Worm (Caenorhabditis elegans) whole organism, late embryonic: ENCODE measurements around the gene cmtr-2.

Experiments
- C08G9.2 ChIP-seq: sonication (generic microtip); optimal IDR thresholded peaks from 2 replicates; lab custom pipeline; 2016; ENCODE audit warnings: mild to moderate bottlenecking, missing genetic modification characterization, moderate library complexity, missing compliant biosample characterization
- Y22D7AL.16 ChIP-seq: sonication (generic microtip); optimal IDR thresholded peaks from 2 replicates; lab custom pipeline; 2016; ENCODE audit warnings: missing genetic modification characterization, missing compliant biosample characterization
- ama-1 ChIP-seq: fragments of 150-350 bp; optimal IDR thresholded peaks from 2 replicates; lab custom pipeline; 2014
- ceh-18 ChIP-seq: sonication (generic microtip); optimal IDR thresholded peaks from 2 replicates; lab custom pipeline; 2016; ENCODE audit warnings: missing genetic modification characterization, missing compliant biosample characterization
- ceh-19 ChIP-seq: fragments of 200-800 bp; sonication (Bioruptor generic); optimal IDR thresholded peaks from 2 replicates; lab custom pipeline; 2018; ENCODE audit warnings: mild to moderate bottlenecking, missing genetic modification characterization, missing compliant biosample characterization
- ceh-2 ChIP-seq: sonication (generic microtip); optimal IDR thresholded peaks from 2 replicates; lab custom pipeline; 2016; ENCODE audit warnings: missing genotype, missing genetic modification characterization, missing compliant biosample characterization
- ceh-22 ChIP-seq: sonication (generic microtip); optimal IDR thresholded peaks from 2 replicates; lab custom pipeline; 2017; ENCODE audit warnings: missing biosample characterization, missing genetic modification characterization
- ceh-30 ChIP-seq: fragments of 150-350 bp; optimal IDR thresholded peaks from 2 replicates; lab custom pipeline; 2014; ENCODE audit warnings: missing biosample characterization, missing genetic modification characterization
- ceh-31 ChIP-seq: sonication (generic microtip); optimal IDR thresholded peaks from 2 replicates; lab custom pipeline; 2016; ENCODE audit warnings: missing genetic modification characterization, missing compliant biosample characterization
- ceh-34 ChIP-seq: sonication (generic microtip); optimal IDR thresholded peaks from 2 replicates; lab custom pipeline; 2016; ENCODE audit warnings: mild to moderate bottlenecking, missing genetic modification characterization, missing compliant biosample characterization
- ceh-45 ChIP-seq: fragments of 200-800 bp; sonication (Bioruptor generic); IDR thresholded peaks from 2 replicates; pipeline ENCODE4 v1.3.6; 2022; ENCODE audit warnings: missing genetic modification reagents, missing genetic modification characterization, missing compliant biosample characterization
- ceh-6 ChIP-seq: fragments of 200-800 bp; sonication (Bioruptor generic); optimal IDR thresholded peaks from 2 replicates; lab custom pipeline; 2018; ENCODE audit warnings: mild to moderate bottlenecking, missing genetic modification characterization, missing compliant biosample characterization
- ceh-9 ChIP-seq: sonication (generic microtip); optimal IDR thresholded peaks from 2 replicates; lab custom pipeline; 2016; ENCODE audit warnings: mild to moderate bottlenecking, missing genetic modification characterization, inconsistent platforms, missing compliant biosample characterization
- elt-2 ChIP-seq: sonication (generic microtip); optimal IDR thresholded peaks from 2 replicates; lab custom pipeline; 2016; ENCODE audit warnings: missing genetic modification reagents, missing genetic modification characterization, missing compliant biosample characterization
- ets-4 ChIP-seq: sonication (generic microtip); optimal IDR thresholded peaks from 2 replicates; lab custom pipeline; 2016; ENCODE audit warnings: missing genetic modification characterization, missing compliant biosample characterization
- fax-1 ChIP-seq: sonication (generic microtip); optimal IDR thresholded peaks from 2 replicates; lab custom pipeline; 2016; ENCODE audit warnings: missing genotype, missing genetic modification characterization, missing compliant biosample characterization
- fkh-10 ChIP-seq: fragments of 150-350 bp; optimal IDR thresholded peaks from 2 replicates; lab custom pipeline; 2014; ENCODE audit warnings: missing biosample characterization, missing genetic modification reagents, missing genetic modification characterization
- gmeb-2 ChIP-seq: sonication (generic microtip); optimal IDR thresholded peaks from 2 replicates; lab custom pipeline; 2016; ENCODE audit warnings: missing genetic modification characterization, inconsistent platforms, missing compliant biosample characterization
- hlh-13 ChIP-seq: fragments of 200-800 bp; sonication (Bioruptor generic); optimal IDR thresholded peaks from 2 replicates; lab custom pipeline; 2018; ENCODE audit warnings: mild to moderate bottlenecking, missing genetic modification characterization, missing compliant biosample characterization
- hlh-30 ChIP-seq: sonication (generic microtip); optimal IDR thresholded peaks from 2 replicates; lab custom pipeline; 2017; ENCODE audit warnings: antibody characterized with exemption, missing genetic modification characterization, missing compliant biosample characterization; ENCODE audit not compliant: insufficient read depth
- hlh-6 ChIP-seq: sonication (generic microtip); optimal IDR thresholded peaks from 2 replicates; lab custom pipeline; 2016; ENCODE audit warnings: missing genotype, missing genetic modification characterization, missing compliant biosample characterization
- lim-6 ChIP-seq: sonication (generic microtip); optimal IDR thresholded peaks from 2 replicates; lab custom pipeline; 2016; ENCODE audit warnings: missing genetic modification characterization, missing compliant biosample characterization
- madf-2 ChIP-seq: sonication (generic microtip); optimal IDR thresholded peaks from 2 replicates; lab custom pipeline; 2017; ENCODE audit warnings: missing genetic modification characterization, missing compliant biosample characterization
- nhr-11 ChIP-seq: fragments of 150-350 bp; optimal IDR thresholded peaks from 2 replicates; lab custom pipeline; 2014; ENCODE audit warnings: missing biosample characterization, missing genetic modification characterization
- nhr-232 ChIP-seq: sonication (generic microtip); optimal IDR thresholded peaks from 2 replicates; lab custom pipeline; 2016; ENCODE audit warnings: missing genetic modification characterization, missing compliant biosample characterization
- odd-2 ChIP-seq: sonication (generic microtip); optimal IDR thresholded peaks from 2 replicates; lab custom pipeline; 2017; ENCODE audit warnings: antibody characterized with exemption, mild to moderate bottlenecking, missing genetic modification characterization, missing compliant biosample characterization
- pag-3 ChIP-seq: sonication (generic microtip); optimal IDR thresholded peaks from 2 replicates; lab custom pipeline; 2016; ENCODE audit warnings: missing compliant biosample characterization, missing genetic modification characterization, borderline replicate concordance
- pat-9 ChIP-seq: fragments of 200-800 bp; sonication (Bioruptor generic); optimal IDR thresholded peaks from 2 replicates; lab custom pipeline; 2018; ENCODE audit warnings: mild to moderate bottlenecking, missing genetic modification characterization, moderate library complexity, missing compliant biosample characterization
- pha-2 ChIP-seq: sonication (generic microtip); optimal IDR thresholded peaks from 2 replicates; lab custom pipeline; 2017; ENCODE audit warnings: mild to moderate bottlenecking, missing genetic modification characterization, missing compliant biosample characterization
- pqm-1 ChIP-seq: sonication (generic microtip); optimal IDR thresholded peaks from 2 replicates; lab custom pipeline; 2016; ENCODE audit warnings: missing genetic modification characterization, missing compliant biosample characterization
- sox-2 ChIP-seq: fragments of 200-800 bp; sonication (Bioruptor generic); IDR thresholded peaks from 2 replicates; pipeline ENCODE4 v1.3.6; 2022; ENCODE audit warnings: missing genetic modification reagents, missing genetic modification characterization, missing compliant biosample characterization
- tbx-2 ChIP-seq: sonication (generic microtip); optimal IDR thresholded peaks from 2 replicates; lab custom pipeline; 2016; ENCODE audit warnings: missing genetic modification characterization, missing compliant biosample characterization
- ttx-3 ChIP-seq: sonication (generic microtip); optimal IDR thresholded peaks from 2 replicates; lab custom pipeline; 2016; ENCODE audit warnings: missing genetic modification reagents, missing genetic modification characterization, missing compliant biosample characterization
- unc-3 ChIP-seq, 2 experiments: fragments of 200-800 bp in 1 of 2; sonication (Bioruptor generic) in 1 of 2; sonication (generic microtip) in 1 of 2; conservative IDR thresholded peaks in 1 of 2; optimal IDR thresholded peaks in 1 of 2; 2 replicates each; pipeline versions ENCODE4 v1.3.6 to Lab custom; 2016 to 2022; ENCODE audit warnings: missing compliant biosample characterization in 2 of 2, missing genetic modification characterization in 2 of 2, missing genetic modification reagents in 1 of 2
- unc-42 ChIP-seq: sonication (generic microtip); optimal IDR thresholded peaks from 2 replicates; lab custom pipeline; 2016; ENCODE audit warnings: missing genotype, missing genetic modification characterization, missing compliant biosample characterization
- ztf-16 ChIP-seq: sonication (generic microtip); optimal IDR thresholded peaks from 2 replicates; lab custom pipeline; 2017; ENCODE audit warnings: missing genetic modification characterization, missing compliant biosample characterization

The cmtr-2 gene

DNA sequence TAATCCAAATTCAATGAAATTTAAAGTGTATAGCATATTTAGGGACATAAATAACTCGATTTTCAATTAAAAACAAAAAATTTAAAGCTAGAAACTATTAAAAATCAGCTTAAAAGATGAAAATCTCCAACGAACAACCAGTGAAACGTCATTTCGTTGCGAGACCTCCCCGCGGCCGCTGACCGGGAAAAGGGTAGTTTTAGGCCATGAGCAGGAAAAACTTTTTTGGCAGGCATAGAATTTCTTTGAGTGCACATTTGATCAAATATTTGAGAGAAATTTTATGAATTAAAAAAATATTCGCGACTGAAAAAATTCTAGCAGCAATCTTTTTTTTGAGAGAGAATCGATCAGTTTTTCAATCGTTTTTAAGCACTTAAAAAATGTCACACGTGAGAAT is 10.1 kb downstream of the cmtr-2 start:
- TF ChIP-seq ceh-2 (peak; percentile 50), ama-1 (lab: Kevin White, UChicago) (no peak), nhr-11 (no peak), ets-4 (tag; lab: Kevin White, UChicago) (peak; percentile 32), C08G9.2 (tag; lab: Kevin White, UChicago) (peak; percentile 52), ceh-19 (no peak), tbx-2 (tag; lab: Kevin White, UChicago) (peak; percentile 60), gmeb-2 (tag; lab: Kevin White, UChicago) (no peak), ceh-45 (GFP tag; lab: Robert Waterston, UW) (no peak), ceh-31 (tag; lab: Kevin White, UChicago) (peak; percentile 73), ttx-3 (tag; lab: Kevin White, UChicago) (no peak), sox-2 (GFP tag; lab: Robert Waterston, UW) (no peak), hlh-6 (no peak), ceh-9 (no peak), fkh-10 (GFP tag; lab: Kevin White, UChicago) (no peak), pag-3 (tag; lab: Kevin White, UChicago) (no peak), Y22D7AL.16 (tag; lab: Kevin White, UChicago) (no peak), lim-6 (tag; lab: Kevin White, UChicago) (no peak), elt-2 (tag; lab: Kevin White, UChicago) (peak; percentile 12), ceh-34 (tag; lab: Kevin White, UChicago) (peak; percentile 22), ceh-30 (no peak)

DNA sequence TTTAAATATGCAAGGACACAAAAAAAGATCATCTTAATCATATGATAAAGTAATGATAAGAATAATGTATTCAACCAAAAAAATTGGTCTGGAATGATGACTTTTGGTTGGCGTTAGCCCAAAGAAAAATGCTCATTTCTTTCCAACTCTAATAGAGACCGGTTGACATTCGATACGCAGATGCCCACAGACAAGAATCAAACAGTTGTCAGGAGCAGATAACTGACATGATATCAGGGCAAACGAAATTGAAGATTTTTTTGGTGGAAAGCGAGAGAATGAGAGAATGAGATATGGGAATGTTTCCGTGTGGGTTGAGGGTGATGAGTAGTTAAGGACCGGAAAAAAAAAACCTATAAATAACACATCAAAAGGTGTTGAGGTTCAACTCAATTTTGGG is 23.8 kb downstream of the cmtr-2 start:
- TF ChIP-seq ceh-9 = no peak
- TF ChIP-seq ceh-6 (GFP tag; lab: Kevin White, UChicago) = no peak
- no peak for TF ChIP-seq odd-2 (tag; lab: Kevin White, UChicago)
- no peak for TF ChIP-seq ztf-16
- TF ChIP-seq hlh-13 (GFP tag; lab: Kevin White, UChicago) = no peak
- TF ChIP-seq tbx-2 (tag; lab: Kevin White, UChicago) = no peak
- TF ChIP-seq fax-1 (tag; lab: Kevin White, UChicago) = no peak
- no peak for TF ChIP-seq pha-2 (tag; lab: Kevin White, UChicago)
- TF ChIP-seq pqm-1 (tag; lab: Kevin White, UChicago) = no peak
- no peak for TF ChIP-seq madf-2 (tag; lab: Kevin White, UChicago)
- no peak for TF ChIP-seq ceh-18 (tag; lab: Kevin White, UChicago)
- no peak for TF ChIP-seq ceh-19
- TF ChIP-seq nhr-232 = no peak
- no peak for TF ChIP-seq pat-9 (tag; lab: Kevin White, UChicago)
- TF ChIP-seq ama-1 (lab: Kevin White, UChicago) = no peak
- TF ChIP-seq unc-3 (GFP tag; conservative IDR thresholded peaks at IDR 0.05; lab: Robert Waterston, UW) = no peak
- no peak for TF ChIP-seq unc-3 (tag; optimal IDR thresholded peaks at IDR 0.05; lab: Kevin White, UChicago)
- no peak for TF ChIP-seq ceh-30
- no peak for TF ChIP-seq gmeb-2 (tag; lab: Kevin White, UChicago)
- TF ChIP-seq, all 69 proteins: peak for 0

DNA sequence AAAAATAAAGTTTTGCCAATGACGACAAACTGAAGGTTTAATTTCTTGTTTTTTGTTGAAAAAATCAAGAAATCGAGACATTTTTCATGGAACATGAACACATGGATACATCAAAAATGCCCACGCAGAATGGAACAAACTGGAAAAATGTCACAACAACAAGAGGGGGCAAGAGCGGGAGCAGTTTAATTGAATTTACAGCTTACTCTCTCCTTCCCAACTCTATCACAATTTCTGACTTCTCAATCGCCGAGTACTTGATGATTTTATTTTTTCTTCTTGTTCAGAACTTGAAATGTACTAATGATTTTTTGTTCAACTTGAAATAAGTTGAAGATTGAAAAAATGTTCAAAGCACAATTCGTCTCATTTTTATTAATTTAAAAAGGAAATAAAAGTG is 30.1 kb downstream of the cmtr-2 start:
- TF ChIP-seq unc-3 (GFP tag; conservative IDR thresholded peaks at IDR 0.05; lab: Robert Waterston, UW) = no peak
- no peak for TF ChIP-seq unc-3 (tag; optimal IDR thresholded peaks at IDR 0.05; lab: Kevin White, UChicago)
- TF ChIP-seq ama-1 (lab: Kevin White, UChicago) = no peak
- peak; percentile 63 for TF ChIP-seq unc-42 (tag; lab: Kevin White, UChicago)
- TF ChIP-seq ceh-22 = no peak
- TF ChIP-seq madf-2 (tag; lab: Kevin White, UChicago) = no peak
- no peak for TF ChIP-seq ceh-30
- TF ChIP-seq elt-2 (tag; lab: Kevin White, UChicago) = no peak

DNA sequence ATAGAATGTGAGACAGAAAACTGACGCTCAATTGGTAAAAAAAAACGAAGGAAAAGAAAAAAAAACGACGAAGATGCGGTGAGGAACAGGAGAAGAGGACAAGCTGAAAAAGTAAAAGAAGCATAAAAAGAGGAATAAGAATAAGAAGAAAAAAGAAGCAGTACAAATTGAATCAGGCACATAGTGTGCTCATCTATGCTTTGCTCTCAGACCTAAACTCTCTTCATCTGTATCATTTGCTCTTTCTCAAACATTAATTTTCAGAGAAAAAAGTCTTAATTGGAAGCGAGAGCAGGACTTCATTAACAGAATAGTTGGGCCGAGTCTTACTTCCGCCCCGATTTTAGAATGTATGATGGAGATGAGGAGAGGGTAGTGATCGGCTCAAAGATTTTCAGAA is 31.7 kb downstream of the cmtr-2 start:
- TF ChIP-seq hlh-30 (tag; lab: Kevin White, UChicago) = no peak
- peak; percentile 91 for TF ChIP-seq unc-42 (tag; lab: Kevin White, UChicago)
- TF ChIP-seq, all 69 proteins: peak for 1
